Fruit fly (Drosophila melanogaster) whole organism, wandering third instar larva: ENCODE measurements around the gene meru.

Experiments used
- Abd-B ChIP-seq: fragments of >200 bp; optimal IDR thresholded peaks from 2 replicates; lab custom pipeline; 2017; ENCODE audit warnings: missing biosample characterization, missing genetic modification characterization
- CG32264 ChIP-seq: fragments of 200-800 bp; sonication (Bioruptor generic); optimal IDR thresholded peaks from 2 replicates; lab custom pipeline; 2016; ENCODE audit warnings: missing biosample characterization, missing genetic modification characterization
- CG9705 ChIP-seq: fragments of 200-800 bp; sonication (Bioruptor generic); optimal IDR thresholded peaks from 2 replicates; lab custom pipeline; 2018; ENCODE audit warnings: missing biosample characterization, mild to moderate bottlenecking, missing genetic modification characterization
- CrebA ChIP-seq: fragments of 200-800 bp; sonication (Bioruptor generic); optimal IDR thresholded peaks from 2 replicates; lab custom pipeline; 2016; ENCODE audit warnings: missing biosample characterization, mild to moderate bottlenecking, missing genetic modification characterization, borderline replicate concordance
- Dif ChIP-seq: fragments of 200-275, 200-300 bp; sonication (Bioruptor generic); optimal IDR thresholded peaks from 2 replicates; lab custom pipeline; 2018; ENCODE audit warnings: missing biosample characterization, missing genetic modification characterization; ENCODE audit not compliant: partially characterized antibody
- GATAd ChIP-seq: sonication (Bioruptor generic); optimal IDR thresholded peaks from 2 replicates; lab custom pipeline; 2016; ENCODE audit warnings: missing biosample characterization, missing genetic modification characterization
- HLH106 ChIP-seq: fragments of 200-800 bp; optimal IDR thresholded peaks from 3 replicates; lab custom pipeline; 2019; ENCODE audit warnings: missing biosample characterization, mild to moderate bottlenecking, missing genetic modification characterization, moderate library complexity
- Hnf4 ChIP-seq: fragments of 200-800 bp; sonication (Bioruptor generic); optimal IDR thresholded peaks from 2 replicates; lab custom pipeline; 2016; ENCODE audit warnings: missing biosample characterization, mild to moderate bottlenecking, missing genetic modification characterization
- Hr78 ChIP-seq: fragments of >200 bp; optimal IDR thresholded peaks from 2 replicates; lab custom pipeline; 2017; ENCODE audit warnings: missing biosample characterization, missing genetic modification characterization
- Hr83 ChIP-seq: fragments of 200-300 bp; sonication (Bioruptor generic); optimal IDR thresholded peaks from 2 replicates; lab custom pipeline; 2016; ENCODE audit warnings: missing biosample characterization, mild to moderate bottlenecking, missing genetic modification characterization, moderate library complexity; ENCODE audit not compliant: poor library complexity, severe bottlenecking
- Mio ChIP-seq: sonication (Bioruptor generic); optimal IDR thresholded peaks from 2 replicates; lab custom pipeline; 2016; ENCODE audit warnings: missing biosample characterization, missing genetic modification characterization
- Myc ChIP-seq: fragments of >200 bp; optimal IDR thresholded peaks from 2 replicates; lab custom pipeline; 2017
- N ChIP-seq: fragments of >200 bp; optimal IDR thresholded peaks from 2 replicates; lab custom pipeline; 2018; ENCODE audit warnings: missing biosample characterization, missing external identifiers, missing genetic modification characterization
- OdsH ChIP-seq: fragments of 200-800 bp; sonication (Bioruptor generic); optimal IDR thresholded peaks from 2 replicates; lab custom pipeline; 2016; ENCODE audit warnings: missing biosample characterization, mild to moderate bottlenecking, missing genetic modification characterization
- Rel ChIP-seq, 2 experiments: fragments of 200-800 bp; sonication (Bioruptor generic) in 1 of 2; optimal IDR thresholded peaks; 2 replicates in 1 of 2; 3 replicates in 1 of 2; lab custom pipeline; 2016 to 2019; ENCODE audit warnings: mild to moderate bottlenecking in 2 of 2, missing biosample characterization in 2 of 2, missing genetic modification characterization in 2 of 2, moderate library complexity in 1 of 2
- Sp1 ChIP-seq: fragments of 200-800 bp; sonication (Bioruptor generic); optimal IDR thresholded peaks from 3 replicates; lab custom pipeline; 2019; ENCODE audit warnings: missing biosample characterization, mild to moderate bottlenecking, missing genetic modification characterization, moderate library complexity
- Vsx2 ChIP-seq: fragments of 200-300, 225-300 bp; sonication (Bioruptor generic); optimal IDR thresholded peaks from 2 replicates; lab custom pipeline; 2018; ENCODE audit warnings: missing biosample characterization, missing genetic modification characterization; ENCODE audit not compliant: partially characterized antibody
- br ChIP-seq: fragments of 200-800 bp; sonication (Bioruptor generic); optimal IDR thresholded peaks from 2 replicates; lab custom pipeline; 2016; ENCODE audit warnings: missing biosample characterization, missing genetic modification characterization
- brk ChIP-seq: fragments of 200-800 bp; sonication (Bioruptor generic); optimal IDR thresholded peaks from 2 replicates; lab custom pipeline; 2016; ENCODE audit warnings: missing biosample characterization, mild to moderate bottlenecking, missing genetic modification characterization
- dsf ChIP-seq: sonication (Bioruptor generic); optimal IDR thresholded peaks from 2 replicates; lab custom pipeline; 2016; ENCODE audit warnings: missing biosample characterization, missing genetic modification characterization, borderline replicate concordance
- ey ChIP-seq: fragments of 200-800 bp; sonication (Bioruptor generic); optimal IDR thresholded peaks from 2 replicates; lab custom pipeline; 2016; ENCODE audit warnings: missing biosample characterization, missing genetic modification characterization
- foxo ChIP-seq, 2 experiments: fragments of 200-800 bp; sonication (Bioruptor generic); optimal IDR thresholded peaks; 2 replicates in 1 of 2; 3 replicates in 1 of 2; lab custom pipeline; 2016 to 2017; ENCODE audit warnings: missing biosample characterization in 2 of 2, missing genetic modification characterization in 2 of 2
- fru ChIP-seq: fragments of 200-800 bp; sonication (Bioruptor generic); optimal IDR thresholded peaks from 3 replicates; lab custom pipeline; 2016; ENCODE audit warnings: missing biosample characterization, mild to moderate bottlenecking, missing genetic modification characterization
- h ChIP-seq: fragments of 200-800 bp; sonication (Bioruptor generic); optimal IDR thresholded peaks from 3 replicates; lab custom pipeline; 2016; ENCODE audit warnings: missing biosample characterization, mild to moderate bottlenecking, missing genetic modification characterization
- jim ChIP-seq: fragments of 175-275, 200-325 bp; sonication (Bioruptor generic); optimal IDR thresholded peaks from 2 replicates; lab custom pipeline; 2016; ENCODE audit warnings: missing biosample characterization, mild to moderate bottlenecking, missing genetic modification characterization
- lola ChIP-seq: fragments of >200 bp; optimal IDR thresholded peaks from 2 replicates; lab custom pipeline; 2017; ENCODE audit warnings: missing biosample characterization, missing genetic modification characterization
- pan ChIP-seq: fragments of >200 bp; optimal IDR thresholded peaks from 2 replicates; lab custom pipeline; 2017
- psq ChIP-seq: fragments of 200-800 bp; sonication (Bioruptor generic); optimal IDR thresholded peaks from 3 replicates; lab custom pipeline; 2017; ENCODE audit warnings: missing biosample characterization, mild to moderate bottlenecking, missing genetic modification characterization, moderate library complexity
- rgr ChIP-seq: fragments of 200-800 bp; sonication (Bioruptor generic); optimal IDR thresholded peaks from 3 replicates; lab custom pipeline; 2016; ENCODE audit warnings: missing biosample characterization, mild to moderate bottlenecking, missing genetic modification characterization
- sage ChIP-seq: fragments of 200-800 bp; sonication (Bioruptor generic); optimal IDR thresholded peaks from 2 replicates; lab custom pipeline; 2016; ENCODE audit warnings: missing biosample characterization, mild to moderate bottlenecking, missing genetic modification characterization
- sv ChIP-seq: fragments of 200-800 bp; sonication (Bioruptor generic); optimal IDR thresholded peaks from 3 replicates; lab custom pipeline; 2016; ENCODE audit warnings: missing biosample characterization, missing genetic modification characterization
- usp ChIP-seq: fragments of >200 bp; optimal IDR thresholded peaks from 2 replicates; lab custom pipeline; 2017; ENCODE audit warnings: missing biosample characterization, missing genetic modification characterization
- woc ChIP-seq: sonication (Bioruptor generic); optimal IDR thresholded peaks from 2 replicates; lab custom pipeline; 2016; ENCODE audit warnings: missing biosample characterization, mild to moderate bottlenecking, missing genetic modification characterization

Gene meru

DNA sequence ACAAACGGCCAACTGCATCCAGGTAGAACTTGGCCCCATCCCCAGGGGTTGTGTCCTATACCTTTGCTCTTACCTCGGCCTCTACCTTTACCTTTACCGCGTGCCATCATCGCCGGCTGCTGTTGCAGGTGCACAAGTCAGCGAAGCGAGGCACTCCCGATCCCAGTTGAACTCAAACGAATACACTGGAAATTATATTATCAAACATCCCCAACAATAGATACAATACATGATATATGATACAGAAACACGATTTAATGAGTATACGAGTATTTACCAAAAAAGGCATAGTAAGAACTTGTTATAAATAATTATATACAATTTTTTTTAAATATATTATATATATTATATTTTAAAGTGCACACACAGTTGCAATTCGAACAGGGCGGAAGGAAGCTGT lies 3.4 kb upstream of the meru start:
- no peak for TF ChIP-seq woc (GFP tag; lab: Kevin White, UChicago)
- no peak for TF ChIP-seq pan (lab: Kevin White, UChicago)
- no peak for TF ChIP-seq Hnf4 (GFP tag; lab: Kevin White, UChicago)
- TF ChIP-seq OdsH = no peak
- no peak for TF ChIP-seq dsf (GFP tag; lab: Kevin White, UChicago)
- no peak for TF ChIP-seq Hr83 (GFP tag; lab: Kevin White, UChicago)
- peak; percentile 10 for TF ChIP-seq psq
- peak; percentile 34 for TF ChIP-seq Sp1 (GFP tag; lab: Kevin White, UChicago)
- no peak for TF ChIP-seq ey
- TF ChIP-seq rgr (GFP tag; lab: Kevin White, UChicago) = no peak
- no peak for TF ChIP-seq CG9705
- no peak for TF ChIP-seq fru
- TF ChIP-seq lola (GFP tag; lab: Kevin White, UChicago) = no peak
- TF ChIP-seq Rel (GFP tag; optimal IDR thresholded peaks at IDR 0.05; lab: Kevin White, UChicago) = no peak
- TF ChIP-seq Rel (tag; optimal IDR thresholded peaks at IDR 0.05; lab: Kevin White, UChicago) = no peak
- no peak for TF ChIP-seq usp (GFP tag; lab: Kevin White, UChicago)
- no peak for TF ChIP-seq Myc (lab: Kevin White, UChicago)
- TF ChIP-seq Dif (GFP tag; lab: Kevin White, UChicago) = no peak
- TF ChIP-seq Abd-B (GFP tag; lab: Kevin White, UChicago) = no peak
- no peak for TF ChIP-seq N (GFP tag; lab: Kevin White, UChicago)
- TF ChIP-seq CG32264 (GFP tag; lab: Kevin White, UChicago) = no peak
- TF ChIP-seq HLH106 (tag; lab: Kevin White, UChicago) = peak; percentile 58

DNA sequence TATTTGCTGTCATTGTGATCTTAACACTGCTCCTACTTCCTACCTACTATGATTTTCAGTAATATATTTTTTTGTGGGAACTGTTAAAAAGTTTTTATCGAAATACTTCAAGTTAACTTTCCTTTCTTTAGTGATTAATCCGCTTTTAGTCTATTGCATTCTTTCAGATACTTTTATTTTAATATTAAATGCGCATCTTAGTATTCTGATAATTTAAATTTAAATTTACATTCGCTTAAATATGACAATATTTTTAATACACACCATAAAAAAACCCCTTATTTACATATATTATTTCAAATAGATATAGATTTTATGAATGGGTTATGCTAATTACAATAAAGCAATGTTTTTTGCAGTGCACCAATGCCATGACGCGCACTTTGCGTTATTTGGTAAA lies 715 bp upstream of the meru start:
- no peak for TF ChIP-seq HLH106 (tag; lab: Kevin White, UChicago)
- no peak for TF ChIP-seq CG32264 (GFP tag; lab: Kevin White, UChicago)
- TF ChIP-seq psq = no peak
- TF ChIP-seq Dif (GFP tag; lab: Kevin White, UChicago) = no peak
- TF ChIP-seq lola (GFP tag; lab: Kevin White, UChicago) = no peak
- no peak for TF ChIP-seq fru
- TF ChIP-seq h (GFP tag; lab: Kevin White, UChicago) = no peak
- no peak for TF ChIP-seq sv
- TF ChIP-seq dsf (GFP tag; lab: Kevin White, UChicago) = no peak
- no peak for TF ChIP-seq brk
- TF ChIP-seq Vsx2 (GFP tag; lab: Kevin White, UChicago) = no peak
- TF ChIP-seq Sp1 (GFP tag; lab: Kevin White, UChicago) = no peak
- no peak for TF ChIP-seq Hr78 (GFP tag; lab: Kevin White, UChicago)
- TF ChIP-seq Rel (GFP tag; optimal IDR thresholded peaks at IDR 0.05; lab: Kevin White, UChicago) = no peak
- no peak for TF ChIP-seq Rel (tag; optimal IDR thresholded peaks at IDR 0.05; lab: Kevin White, UChicago)
- no peak for TF ChIP-seq jim
- no peak for TF ChIP-seq usp (GFP tag; lab: Kevin White, UChicago)
- TF ChIP-seq Abd-B (GFP tag; lab: Kevin White, UChicago) = no peak
- TF ChIP-seq Hnf4 (GFP tag; lab: Kevin White, UChicago) = no peak

DNA sequence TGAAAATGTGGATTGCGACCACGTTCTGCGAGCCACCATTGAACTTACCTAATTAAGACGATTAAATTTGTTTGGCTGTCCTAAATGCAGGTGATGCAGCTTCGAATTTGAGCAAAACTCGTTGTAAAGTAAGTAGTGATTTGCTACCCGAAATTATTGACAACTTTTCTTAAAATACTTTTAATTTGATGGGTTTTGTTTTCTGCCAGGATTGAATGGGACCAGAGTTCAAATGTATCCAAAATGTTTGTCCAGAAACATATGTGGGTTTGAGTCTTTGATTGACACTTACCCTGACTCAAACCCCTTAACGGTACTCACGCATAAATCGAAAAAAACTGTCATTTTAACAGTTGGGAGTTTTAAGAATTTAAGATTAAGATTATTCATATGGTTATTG lies 6.7 kb downstream of the meru start, which contains the start of gene CG15715:
CG15715 (minus strand) TSS at position 274 of the 400 bp plus-strand sequence.
- no peak for TF ChIP-seq woc (GFP tag; lab: Kevin White, UChicago)
- no peak for TF ChIP-seq Hr78 (GFP tag; lab: Kevin White, UChicago)
- TF ChIP-seq ey = no peak
- TF ChIP-seq foxo (GFP tag; optimal IDR thresholded peaks at IDR 0.05; lab: Kevin White, UChicago) = no peak

DNA sequence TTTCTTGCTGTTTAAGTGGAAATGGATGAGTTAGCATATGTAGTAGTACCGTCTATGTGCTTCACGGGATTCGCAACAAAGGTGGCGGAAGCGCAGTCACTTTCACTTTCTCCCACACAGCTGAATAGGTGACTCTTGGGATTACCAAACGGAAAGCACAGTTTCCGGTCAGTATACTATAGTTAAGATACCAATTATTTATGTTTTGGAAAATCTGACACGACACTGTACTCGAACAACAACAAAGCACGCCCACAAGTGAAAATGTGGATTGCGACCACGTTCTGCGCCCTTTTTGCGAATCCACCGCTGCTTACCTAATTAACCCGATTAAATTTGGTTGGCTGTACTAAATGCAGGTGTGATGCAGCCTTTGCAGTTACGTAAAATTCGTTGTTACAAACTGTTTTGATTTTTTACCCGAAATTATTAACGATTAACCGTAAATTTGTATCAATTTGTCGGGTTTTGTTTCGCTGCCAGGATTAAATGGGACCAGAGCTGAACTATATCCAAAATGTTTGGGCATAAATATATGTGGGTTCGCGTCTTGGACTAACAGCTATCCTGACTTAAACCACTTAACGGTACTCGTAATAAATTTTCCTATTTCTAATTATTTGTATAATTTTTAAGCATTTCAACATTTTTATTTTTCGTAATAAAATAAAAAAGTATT lies 8.8 kb downstream of the meru start, which contains the start of gene CG18081:
CG18081 (minus strand) TSS at position 512 of the 679 bp plus-strand sequence.
- no peak for TF ChIP-seq OdsH
- TF ChIP-seq Myc (lab: Kevin White, UChicago) = no peak
- TF ChIP-seq ey = no peak
- no peak for TF ChIP-seq fru
- TF ChIP-seq CG32264 (GFP tag; lab: Kevin White, UChicago) = no peak
- no peak for TF ChIP-seq N (GFP tag; lab: Kevin White, UChicago)
- no peak for TF ChIP-seq CrebA
- TF ChIP-seq lola (GFP tag; lab: Kevin White, UChicago) = no peak
- TF ChIP-seq h (GFP tag; lab: Kevin White, UChicago) = no peak
- no peak for TF ChIP-seq CG9705
- TF ChIP-seq foxo (GFP tag; optimal IDR thresholded peaks at IDR 0.05; lab: Kevin White, UChicago) = no peak
- no peak for TF ChIP-seq Mio (GFP tag; lab: Kevin White, UChicago)
- no peak for TF ChIP-seq sv
- TF ChIP-seq GATAd = no peak
- no peak for TF ChIP-seq sage (GFP tag; lab: Kevin White, UChicago)
- no peak for TF ChIP-seq Rel (GFP tag; optimal IDR thresholded peaks at IDR 0.05; lab: Kevin White, UChicago)
- TF ChIP-seq Rel (tag; optimal IDR thresholded peaks at IDR 0.05; lab: Kevin White, UChicago) = no peak
- no peak for TF ChIP-seq HLH106 (tag; lab: Kevin White, UChicago)
- no peak for TF ChIP-seq woc (GFP tag; lab: Kevin White, UChicago)
- TF ChIP-seq Abd-B (GFP tag; lab: Kevin White, UChicago) = no peak
- TF ChIP-seq br = no peak
